Worm (Caenorhabditis elegans) whole organism, mixed stage, embryonic: ENCODE measurements around the gene Y22D7AR.6.

ENCODE experiments used
- M03D4.4 ChIP-seq: sonication (generic microtip); optimal IDR thresholded peaks from 2 replicates; lab custom pipeline; 2017; ENCODE audit warnings: mild to moderate bottlenecking, missing genetic modification characterization, missing compliant biosample characterization
- bed-3 ChIP-seq: fragments of 200-800 bp; sonication (Bioruptor generic); optimal IDR thresholded peaks from 3 replicates; lab custom pipeline; 2018; ENCODE audit warnings: mild to moderate bottlenecking, missing genetic modification characterization, moderate library complexity, missing compliant biosample characterization
- blmp-1 ChIP-seq: fragments of 150-350 bp; optimal IDR thresholded peaks from 2 replicates; lab custom pipeline; 2014; ENCODE audit warnings: missing biosample characterization, missing genetic modification characterization
- ceh-39 ChIP-seq: fragments of 150-350 bp; optimal IDR thresholded peaks from 2 replicates; lab custom pipeline; 2014; ENCODE audit warnings: missing biosample characterization, missing genetic modification characterization
- ceh-43 ChIP-seq: fragments of 200-800 bp; sonication (Bioruptor generic); optimal IDR thresholded peaks from 2 replicates; lab custom pipeline; 2018; ENCODE audit warnings: mild to moderate bottlenecking, missing genetic modification characterization, moderate library complexity, missing compliant biosample characterization
- ceh-83 ChIP-seq: fragments of 200-800 bp; sonication (Bioruptor generic); optimal IDR thresholded peaks from 2 replicates; lab custom pipeline; 2018; ENCODE audit warnings: mild to moderate bottlenecking, missing genetic modification characterization, missing compliant biosample characterization
- ces-1 ChIP-seq: fragments of 150-350 bp; optimal IDR thresholded peaks from 2 replicates; lab custom pipeline; 2014; ENCODE audit warnings: missing biosample characterization, missing genetic modification reagents, missing genetic modification characterization
- cnd-1 ChIP-seq: fragments of 200-800 bp; sonication (Bioruptor generic); optimal IDR thresholded peaks from 2 replicates; lab custom pipeline; 2018; ENCODE audit warnings: mild to moderate bottlenecking, missing genetic modification characterization, missing compliant biosample characterization
- drap-1 ChIP-seq: fragments of 200-800 bp; sonication (Bioruptor generic); optimal IDR thresholded peaks from 3 replicates; lab custom pipeline; 2018; ENCODE audit warnings: mild to moderate bottlenecking, missing genetic modification characterization, missing compliant biosample characterization
- elt-1 ChIP-seq: sonication (generic microtip); optimal IDR thresholded peaks from 2 replicates; lab custom pipeline; 2017; ENCODE audit warnings: missing genetic modification characterization, mild to moderate bottlenecking, missing compliant biosample characterization, antibody characterized with exemption, moderate library complexity, borderline replicate concordance; ENCODE audit not compliant: insufficient read depth
- elt-3 ChIP-seq: fragments of 150-350 bp; optimal IDR thresholded peaks from 2 replicates; lab custom pipeline; 2014; ENCODE audit warnings: missing biosample characterization, missing genetic modification characterization
- ham-2 ChIP-seq: fragments of 200-800 bp; sonication (Bioruptor generic); optimal IDR thresholded peaks from 2 replicates; lab custom pipeline; 2018; ENCODE audit warnings: mild to moderate bottlenecking, missing genetic modification characterization, missing compliant biosample characterization
- hlh-1 ChIP-seq: fragments of 150-350 bp; optimal IDR thresholded peaks from 2 replicates; lab custom pipeline; 2014; ENCODE audit warnings: missing biosample characterization, missing genetic modification reagents, missing genetic modification characterization
- lin-13 ChIP-seq: fragments of 150-350 bp; optimal IDR thresholded peaks from 2 replicates; lab custom pipeline; 2014; ENCODE audit warnings: missing biosample characterization, missing genetic modification characterization
- lin-32 ChIP-seq: fragments of 200-800 bp; sonication (Bioruptor generic); optimal IDR thresholded peaks from 2 replicates; lab custom pipeline; 2018; ENCODE audit warnings: mild to moderate bottlenecking, missing genetic modification characterization, missing compliant biosample characterization
- mab-5 ChIP-seq: fragments of 150-350 bp; optimal IDR thresholded peaks from 2 replicates; lab custom pipeline; 2014; ENCODE audit warnings: missing biosample characterization, missing genetic modification characterization
- mep-1 ChIP-seq: fragments of 150-350 bp; optimal IDR thresholded peaks from 2 replicates; lab custom pipeline; 2017; ENCODE audit warnings: missing biosample characterization, missing genetic modification reagents, missing genetic modification characterization, inconsistent platforms
- mls-2 ChIP-seq: sonication (generic microtip); optimal IDR thresholded peaks from 2 replicates; lab custom pipeline; 2016; ENCODE audit warnings: mild to moderate bottlenecking, missing genetic modification characterization, moderate library complexity, missing compliant biosample characterization
- nhr-12 ChIP-seq: fragments of 150-350 bp; optimal IDR thresholded peaks from 2 replicates; lab custom pipeline; 2014; ENCODE audit warnings: missing biosample characterization, missing genetic modification characterization
- nhr-2 ChIP-seq: fragments of 150-350 bp; optimal IDR thresholded peaks from 2 replicates; lab custom pipeline; 2014; ENCODE audit warnings: missing biosample characterization, missing genetic modification characterization
- nhr-237 ChIP-seq: fragments of 150-350 bp; optimal IDR thresholded peaks from 2 replicates; lab custom pipeline; 2014; ENCODE audit warnings: missing biosample characterization, missing genetic modification characterization
- nhr-28 ChIP-seq: fragments of 150-350 bp; optimal IDR thresholded peaks from 2 replicates; lab custom pipeline; 2014; ENCODE audit warnings: missing biosample characterization, missing genetic modification characterization
- nhr-76 ChIP-seq: sonication (generic microtip); optimal IDR thresholded peaks from 2 replicates; lab custom pipeline; 2017; ENCODE audit warnings: missing biosample characterization, missing genetic modification characterization
- pha-4 ChIP-seq: fragments of 150-350 bp; optimal IDR thresholded peaks from 2 replicates; lab custom pipeline; 2018; ENCODE audit warnings: missing biosample characterization, missing genetic modification reagents, missing genetic modification characterization
- sem-2 ChIP-seq: fragments of 200-800 bp; sonication (Bioruptor generic); optimal IDR thresholded peaks from 2 replicates; lab custom pipeline; 2018; ENCODE audit warnings: mild to moderate bottlenecking, missing genetic modification characterization, missing compliant biosample characterization
- snpc-4 ChIP-seq: fragments of 150-350 bp; optimal IDR thresholded peaks from 2 replicates; lab custom pipeline; 2014; ENCODE audit warnings: missing biosample characterization, missing genetic modification characterization
- sptf-1 ChIP-seq: sonication (generic microtip); optimal IDR thresholded peaks from 2 replicates; lab custom pipeline; 2017; ENCODE audit warnings: mild to moderate bottlenecking, missing genetic modification characterization, moderate library complexity, missing compliant biosample characterization
- tbx-8 ChIP-seq: fragments of 200-800 bp; sonication (Bioruptor generic); optimal IDR thresholded peaks from 2 replicates; lab custom pipeline; 2018; ENCODE audit warnings: mild to moderate bottlenecking, missing genetic modification characterization, moderate library complexity, missing compliant biosample characterization
- unc-120 ChIP-seq: sonication (generic microtip); optimal IDR thresholded peaks from 2 replicates; lab custom pipeline; 2017; ENCODE audit warnings: missing genetic modification characterization, missing compliant biosample characterization; ENCODE audit not compliant: poor library complexity, severe bottlenecking
- unc-39 ChIP-seq: fragments of 150-350 bp; optimal IDR thresholded peaks from 2 replicates; lab custom pipeline; 2014; ENCODE audit warnings: missing biosample characterization, missing genetic modification characterization
- unc-62 ChIP-seq: fragments of 150-350 bp; optimal IDR thresholded peaks from 2 replicates; lab custom pipeline; 2014; ENCODE audit warnings: missing biosample characterization, missing genetic modification reagents, missing genetic modification characterization
- zip-8 ChIP-seq: fragments of 150-350 bp; optimal IDR thresholded peaks from 2 replicates; lab custom pipeline; 2014; ENCODE audit warnings: missing biosample characterization, missing genetic modification characterization
- ztf-11 ChIP-seq: fragments of 150-350 bp; optimal IDR thresholded peaks from 2 replicates; lab custom pipeline; 2014; ENCODE audit warnings: missing biosample characterization, missing genetic modification characterization

Y22D7AR.6 gene

ce11 chrIII:1676588-1676987 is at the start of gene Y22D7AR.6:
TSS of gene Y22D7AR.6 (minus strand) at chrIII:1676721.
- TF ChIP-seq ceh-39 (tag; lab: Kevin White, UChicago), result no peak
- no peak for TF ChIP-seq elt-3 (tag; lab: Kevin White, UChicago)
- TF ChIP-seq mls-2 (tag; lab: Kevin White, UChicago), result no peak
- TF ChIP-seq unc-120 (tag; lab: Kevin White, UChicago), result no peak
- no peak for TF ChIP-seq hlh-1 (tag; lab: Kevin White, UChicago)
- TF ChIP-seq mab-5 (tag; lab: Kevin White, UChicago), result no peak
- no peak for TF ChIP-seq snpc-4 (tag; lab: Kevin White, UChicago)
- no peak for TF ChIP-seq nhr-12 (tag; lab: Kevin White, UChicago)
- TF ChIP-seq bed-3 (GFP tag; lab: Kevin White, UChicago), result no peak
- no peak for TF ChIP-seq drap-1
- no peak for TF ChIP-seq unc-62 (GFP tag; lab: Kevin White, UChicago)
- no peak for TF ChIP-seq ceh-43
- TF ChIP-seq mep-1 (tag; lab: Kevin White, UChicago), result no peak
- no peak for TF ChIP-seq pha-4
- no peak for TF ChIP-seq M03D4.4 (tag; lab: Kevin White, UChicago)
- no peak for TF ChIP-seq ztf-11 (tag; lab: Kevin White, UChicago)
- TF ChIP-seq ceh-83 (GFP tag; lab: Kevin White, UChicago), result no peak

ce11 chrIII:1718800-1719199 is 42.3 kb upstream of the Y22D7AR.6 start:
- TF ChIP-seq elt-1 (tag; lab: Kevin White, UChicago) (no peak), ham-2 (GFP tag; lab: Kevin White, UChicago) (peak; percentile 63), unc-120 (tag; lab: Kevin White, UChicago) (no peak), nhr-28 (tag; lab: Kevin White, UChicago) (no peak), ceh-43 (no peak), nhr-76 (tag; lab: Kevin White, UChicago) (no peak)

ce11 chrIII:1717772-1718171 is 41.3 kb upstream of the Y22D7AR.6 start:
- no peak for TF ChIP-seq unc-39 (tag; lab: Kevin White, UChicago)
- no peak for TF ChIP-seq zip-8 (tag; lab: Kevin White, UChicago)
- TF ChIP-seq nhr-28 (tag; lab: Kevin White, UChicago), result no peak
- TF ChIP-seq ceh-43, result no peak
- TF ChIP-seq tbx-8 (GFP tag; lab: Kevin White, UChicago), result no peak
- TF ChIP-seq ces-1 (GFP tag; lab: Kevin White, UChicago), result no peak
- no peak for TF ChIP-seq sem-2 (GFP tag; lab: Kevin White, UChicago)
- TF ChIP-seq nhr-2 (tag; lab: Kevin White, UChicago), result no peak
- TF ChIP-seq mls-2 (tag; lab: Kevin White, UChicago), result no peak
- TF ChIP-seq nhr-76 (tag; lab: Kevin White, UChicago), result no peak
- no peak for TF ChIP-seq blmp-1 (tag; lab: Kevin White, UChicago)
- no peak for TF ChIP-seq elt-3 (tag; lab: Kevin White, UChicago)
- TF ChIP-seq ztf-11 (tag; lab: Kevin White, UChicago), result no peak

- no peak for TF ChIP-seq elt-3 (tag; lab: Kevin White, UChicago)
- TF ChIP-seq ceh-43, result no peak
- no peak for TF ChIP-seq hlh-1 (tag; lab: Kevin White, UChicago)
- no peak for TF ChIP-seq pha-4
- TF ChIP-seq unc-62 (GFP tag; lab: Kevin White, UChicago), result no peak
- no peak for TF ChIP-seq snpc-4 (tag; lab: Kevin White, UChicago)
- no peak for TF ChIP-seq lin-13 (tag; lab: Kevin White, UChicago)
- TF ChIP-seq ham-2 (GFP tag; lab: Kevin White, UChicago), result no peak
- TF ChIP-seq nhr-237 (tag; lab: Kevin White, UChicago), result no peak
- TF ChIP-seq ceh-39 (tag; lab: Kevin White, UChicago), result no peak
- no peak for TF ChIP-seq unc-39 (tag; lab: Kevin White, UChicago)
- TF ChIP-seq lin-32 (GFP tag; lab: Kevin White, UChicago), result no peak
- TF ChIP-seq nhr-28 (tag; lab: Kevin White, UChicago), result no peak
- TF ChIP-seq sptf-1 (tag; lab: Kevin White, UChicago), result no peak
- TF ChIP-seq nhr-76 (tag; lab: Kevin White, UChicago), result no peak
- no peak for TF ChIP-seq cnd-1 (tag; lab: Kevin White, UChicago)
- TF ChIP-seq blmp-1 (tag; lab: Kevin White, UChicago), result no peak
These were observed 37.6 kb upstream of the Y22D7AR.6 start for ce11 chrIII:1713991-1714611.
